Fruit fly (Drosophila melanogaster) whole organism, embryonic: ENCODE measurements around the gene CG7352.

ENCODE experiments used
- Antp ChIP-seq: fragments of 200-800 bp; sonication (Bioruptor generic); optimal IDR thresholded peaks from 3 replicates; lab custom pipeline; 2016; ENCODE audit warnings: missing biosample characterization, missing genetic modification characterization
- BEAF-32 ChIP-seq: fragments of 200-800 bp; sonication (Bioruptor generic); optimal IDR thresholded peaks from 3 replicates; lab custom pipeline; 2017; ENCODE audit warnings: missing biosample characterization, missing genetic modification characterization, mild to moderate bottlenecking, moderate library complexity, missing genetic modification reagents
- Bgb ChIP-seq: fragments of 200-800 bp; sonication (Bioruptor generic); IDR thresholded peaks from 2 replicates; pipeline ENCODE4 v1.3.6; 2022; ENCODE audit warnings: missing biosample characterization, missing genetic modification characterization; ENCODE audit not compliant: partially characterized antibody
- CG13287 ChIP-seq: fragments of 200-800 bp; sonication (Bioruptor generic); IDR thresholded peaks from 2 replicates; pipeline ENCODE4 v1.3.6; 2022; ENCODE audit warnings: missing biosample characterization, missing genetic modification characterization; ENCODE audit not compliant: partially characterized antibody
- CG1603 ChIP-seq: fragments of 200-800 bp; sonication (Bioruptor generic); optimal IDR thresholded peaks from 2 replicates; lab custom pipeline; 2019; ENCODE audit warnings: missing biosample characterization, mild to moderate bottlenecking, missing genetic modification characterization, moderate library complexity
- CG2116 ChIP-seq: fragments of 200-800 bp; sonication (Bioruptor generic); optimal IDR thresholded peaks from 3 replicates; lab custom pipeline; 2018; ENCODE audit warnings: missing biosample characterization, mild to moderate bottlenecking, missing genetic modification characterization
- CG31365 ChIP-seq: fragments of 200-800 bp; sonication (Bioruptor generic); optimal IDR thresholded peaks from 2 replicates; lab custom pipeline; 2018; ENCODE audit warnings: missing biosample characterization, mild to moderate bottlenecking, missing genetic modification characterization
- CG31388 ChIP-seq: fragments of 200-800 bp; sonication (Bioruptor generic); optimal IDR thresholded peaks from 2 replicates; lab custom pipeline; 2016; ENCODE audit warnings: missing biosample characterization, missing genetic modification characterization
- CG4617 ChIP-seq: fragments of 200-800 bp; sonication (Bioruptor generic); optimal IDR thresholded peaks from 3 replicates; lab custom pipeline; 2016; ENCODE audit warnings: missing biosample characterization, missing genetic modification characterization, borderline replicate concordance
- CG6791 ChIP-seq: fragments of 200-800 bp; sonication (Bioruptor generic); IDR thresholded peaks from 3 replicates; pipeline ENCODE4 v1.3.6; 2022; ENCODE audit warnings: missing biosample characterization, missing genetic modification characterization; ENCODE audit not compliant: partially characterized antibody
- CG6813 ChIP-seq: fragments of 200-800 bp; sonication (Bioruptor generic); optimal IDR thresholded peaks from 2 replicates; lab custom pipeline; 2017; ENCODE audit warnings: missing biosample characterization, missing genetic modification characterization, mild to moderate bottlenecking, moderate library complexity, missing genetic modification reagents
- CG7556 ChIP-seq: fragments of 200-800 bp; sonication (Bioruptor generic); optimal IDR thresholded peaks from 2 replicates; lab custom pipeline; 2017; ENCODE audit warnings: missing biosample characterization, mild to moderate bottlenecking, missing genetic modification characterization
- CG7963 ChIP-seq: fragments of 200-800 bp; sonication (Bioruptor generic); IDR thresholded peaks from 3 replicates; pipeline ENCODE4 v1.3.6; 2022; ENCODE audit warnings: missing biosample characterization, missing genetic modification characterization; ENCODE audit not compliant: partially characterized antibody
- CG8290 ChIP-seq, 3 experiments: fragments of 200-800 bp; sonication (Bioruptor generic); optimal IDR thresholded peaks; 2 replicates each; lab custom pipeline; 2016 to 2019; ENCODE audit warnings: missing biosample characterization in 3 of 3, missing genetic modification characterization in 3 of 3, mild to moderate bottlenecking in 2 of 3, moderate library complexity in 1 of 3
- CG8924 ChIP-seq: fragments of 200-800 bp; optimal IDR thresholded peaks from 3 replicates; lab custom pipeline; 2019; ENCODE audit warnings: missing biosample characterization, mild to moderate bottlenecking, missing genetic modification characterization, moderate library complexity
- D19B ChIP-seq: fragments of 200-800 bp; sonication (Bioruptor generic); optimal IDR thresholded peaks from 2 replicates; lab custom pipeline; 2017; ENCODE audit warnings: missing biosample characterization, mild to moderate bottlenecking, missing genetic modification characterization
- Dll ChIP-seq: fragments of 200-800 bp; sonication (Bioruptor generic); IDR thresholded peaks from 4 replicates; pipeline ENCODE4 v1.3.6; 2022; ENCODE audit warnings: missing biosample characterization, missing genetic modification characterization; ENCODE audit not compliant: partially characterized antibody
- Dref ChIP-seq: fragments of 200-800 bp; sonication (Bioruptor generic); IDR thresholded peaks from 2 replicates; pipeline ENCODE4 v1.3.6; 2022; ENCODE audit warnings: missing biosample characterization, missing genetic modification characterization
- E2f2 ChIP-seq: fragments of 200-800 bp; sonication (Bioruptor generic); IDR thresholded peaks from 2 replicates; pipeline ENCODE4 v1.3.6; 2022; ENCODE audit warnings: missing biosample characterization, missing genetic modification characterization
- Eip74EF ChIP-seq, 2 experiments: fragments of 200-800 bp in 1 of 2; fragments of >200 bp in 1 of 2; sonication (Bioruptor generic) in 1 of 2; optimal IDR thresholded peaks; 2 replicates each; lab custom pipeline; 2017 to 2019; ENCODE audit warnings: missing biosample characterization in 2 of 2, missing genetic modification characterization in 2 of 2, mild to moderate bottlenecking in 1 of 2, moderate library complexity in 1 of 2
- HmgZ ChIP-seq: fragments of 200-800 bp; sonication (Bioruptor generic); optimal IDR thresholded peaks from 2 replicates; lab custom pipeline; 2018; ENCODE audit warnings: missing biosample characterization, mild to moderate bottlenecking, missing genetic modification characterization
- Hr51 ChIP-seq, 2 experiments: fragments of 200-800 bp; sonication (Bioruptor generic); optimal IDR thresholded peaks; 2 replicates in 1 of 2; 3 replicates in 1 of 2; lab custom pipeline; 2016 to 2018; ENCODE audit warnings: missing biosample characterization in 2 of 2, missing genetic modification characterization in 2 of 2, mild to moderate bottlenecking in 1 of 2, moderate library complexity in 1 of 2
- MBD-R2 ChIP-seq: fragments of 200-800 bp; sonication (Bioruptor generic); IDR thresholded peaks from 2 replicates; pipeline ENCODE4 v1.3.6; 2022; ENCODE audit warnings: missing biosample characterization, missing genetic modification characterization
- Mad ChIP-seq: fragments of 200-800 bp; sonication (Bioruptor generic); optimal IDR thresholded peaks from 2 replicates; lab custom pipeline; 2016; ENCODE audit warnings: missing biosample characterization, missing genetic modification characterization
- Meics ChIP-seq: fragments of 200-800 bp; sonication (Bioruptor generic); optimal IDR thresholded peaks from 2 replicates; lab custom pipeline; 2017; ENCODE audit warnings: missing biosample characterization, mild to moderate bottlenecking, missing genetic modification characterization
- Nf-YB ChIP-seq: fragments of 200-800 bp; sonication (Bioruptor generic); optimal IDR thresholded peaks from 3 replicates; lab custom pipeline; 2019; ENCODE audit warnings: missing biosample characterization, mild to moderate bottlenecking, missing genetic modification characterization, moderate library complexity
- Nf-YC ChIP-seq: fragments of 200-800 bp; optimal IDR thresholded peaks from 3 replicates; lab custom pipeline; 2019; ENCODE audit warnings: missing biosample characterization, mild to moderate bottlenecking, missing genetic modification characterization, moderate library complexity
- Pdp1 ChIP-seq, 2 experiments: fragments of 200-800 bp; sonication (Bioruptor generic); optimal IDR thresholded peaks; 3 replicates each; lab custom pipeline; 2016; ENCODE audit warnings: missing biosample characterization in 2 of 2, missing genetic modification characterization in 2 of 2, mild to moderate bottlenecking in 1 of 2, moderate library complexity in 1 of 2
- Sin3A ChIP-seq: fragments of >200 bp; optimal IDR thresholded peaks from 2 replicates; lab custom pipeline; 2018
- Stat92E ChIP-seq, 3 experiments: fragments of >200 bp in 2 of 3; fragments of 200-800 bp in 1 of 3; sonication (Bioruptor generic) in 1 of 3; optimal IDR thresholded peaks; 2 replicates each; lab custom pipeline; 2017 to 2019; ENCODE audit warnings: missing biosample characterization in 3 of 3, missing genetic modification characterization in 3 of 3, mild to moderate bottlenecking in 1 of 3, moderate library complexity in 1 of 3
- bsh ChIP-seq, 2 experiments: fragments of 200-800 bp; sonication (Bioruptor generic); optimal IDR thresholded peaks; 2 replicates each; lab custom pipeline; 2017 to 2018; ENCODE audit warnings: mild to moderate bottlenecking in 2 of 2, missing biosample characterization in 2 of 2, missing genetic modification characterization in 2 of 2, moderate library complexity in 1 of 2
- disco-r ChIP-seq: fragments of 200-800 bp; sonication (Bioruptor generic); optimal IDR thresholded peaks from 2 replicates; lab custom pipeline; 2016; ENCODE audit warnings: missing biosample characterization, missing genetic modification characterization
- dm ChIP-seq: fragments of 200-800 bp; sonication (Bioruptor generic); optimal IDR thresholded peaks from 3 replicates; lab custom pipeline; 2016; ENCODE audit warnings: missing biosample characterization, missing genetic modification characterization
- hb ChIP-seq: fragments of 200-800 bp; sonication (Bioruptor generic); IDR thresholded peaks from 3 replicates; pipeline ENCODE4 v1.3.6; 2022; ENCODE audit warnings: missing biosample characterization, missing genetic modification characterization; ENCODE audit not compliant: partially characterized antibody
- ken ChIP-seq: fragments of 200-800 bp; sonication (Bioruptor generic); IDR thresholded peaks from 3 replicates; pipeline ENCODE4 v1.3.6; 2022; ENCODE audit warnings: missing biosample characterization, missing genetic modification characterization
- nerfin-2 ChIP-seq: fragments of 200-800 bp; sonication (Bioruptor generic); IDR thresholded peaks from 2 replicates; pipeline ENCODE4 v1.3.6; 2022; ENCODE audit warnings: missing biosample characterization, missing genetic modification characterization; ENCODE audit not compliant: partially characterized antibody
- p53 ChIP-seq: fragments of 200-800 bp; sonication (Bioruptor generic); optimal IDR thresholded peaks from 2 replicates; lab custom pipeline; 2016; ENCODE audit warnings: missing biosample characterization, missing genetic modification characterization
- pzg ChIP-seq: fragments of 200-800 bp; sonication (Bioruptor generic); optimal IDR thresholded peaks from 3 replicates; lab custom pipeline; 2018; ENCODE audit warnings: missing biosample characterization, mild to moderate bottlenecking, missing genetic modification characterization, moderate library complexity
- sc ChIP-seq, 3 experiments: fragments of >200 bp in 2 of 3; fragments of 200-800 bp in 1 of 3; sonication (Bioruptor generic) in 1 of 3; optimal IDR thresholded peaks; 2 replicates in 2 of 3; 3 replicates in 1 of 3; lab custom pipeline; 2017; ENCODE audit warnings: mild to moderate bottlenecking in 1 of 3, missing biosample characterization in 1 of 3, missing genetic modification characterization in 1 of 3, missing genetic modification reagents in 1 of 3
- shn ChIP-seq: fragments of 200-800 bp; sonication (Bioruptor generic); optimal IDR thresholded peaks from 3 replicates; lab custom pipeline; 2016; ENCODE audit warnings: missing biosample characterization, missing genetic modification characterization
- trem ChIP-seq: fragments of 200-800 bp; optimal IDR thresholded peaks from 3 replicates; lab custom pipeline; 2019; ENCODE audit warnings: missing biosample characterization, mild to moderate bottlenecking, missing genetic modification characterization, moderate library complexity
- tx ChIP-seq: fragments of 200-800 bp; sonication (Bioruptor generic); optimal IDR thresholded peaks from 2 replicates; lab custom pipeline; 2016; ENCODE audit warnings: missing biosample characterization, missing genetic modification characterization
- vnd ChIP-seq: fragments of 200-800 bp; sonication (Bioruptor generic); IDR thresholded peaks from 3 replicates; pipeline ENCODE4 v1.3.6; 2022; ENCODE audit warnings: missing biosample characterization, missing genetic modification characterization; ENCODE audit not compliant: partially characterized antibody
- zen2 ChIP-seq: fragments of 200-800 bp; sonication (Bioruptor generic); IDR thresholded peaks from 3 replicates; pipeline ENCODE4 v1.3.6; 2022; ENCODE audit warnings: missing biosample characterization, missing genetic modification characterization; ENCODE audit not compliant: partially characterized antibody

The CG7352 gene

DNA sequence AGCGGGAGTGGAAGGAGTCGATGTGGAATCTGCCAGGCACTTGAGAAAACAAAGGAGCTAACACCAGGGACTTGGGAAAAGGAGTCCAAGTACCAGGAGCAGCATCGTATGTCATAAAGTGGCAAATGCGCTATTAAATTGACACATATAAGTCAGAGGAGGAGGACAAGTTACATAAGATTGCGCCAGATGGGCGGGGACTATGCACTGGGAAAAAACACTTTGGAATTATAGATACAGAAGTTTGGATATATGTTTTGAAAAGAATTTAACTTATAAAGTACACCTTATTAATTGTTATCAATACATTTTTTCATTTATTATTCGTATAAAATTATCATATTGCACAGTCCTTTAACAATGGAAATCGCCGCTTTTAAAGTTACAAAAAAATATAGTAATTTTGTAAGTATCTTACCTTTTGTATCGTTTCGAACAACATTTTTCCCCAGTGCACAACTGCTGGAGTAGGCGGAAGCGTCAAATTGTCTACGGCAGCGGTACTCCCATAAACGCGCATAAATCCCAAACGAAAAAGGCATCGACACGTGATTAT, 11.3 kb upstream of the CG7352 start (continued):
- TF ChIP-seq Pdp1 (GFP tag; optimal IDR thresholded peaks at IDR 0.05; lab: Kevin White, UChicago) (peak in 1 of 2 experiments; percentile 51), Nf-YC (tag; lab: Kevin White, UChicago) (no peak), disco-r (no peak), CG4617 (GFP tag; lab: Kevin White, UChicago) (no peak), sc (optimal IDR thresholded peaks at IDR 0.05; lab: Kevin White, UChicago) (no peak), sc (GFP tag; optimal IDR thresholded peaks at IDR 0.05; lab: Kevin White, UChicago) (no peak), CG7556 (peak; percentile 22)

DNA sequence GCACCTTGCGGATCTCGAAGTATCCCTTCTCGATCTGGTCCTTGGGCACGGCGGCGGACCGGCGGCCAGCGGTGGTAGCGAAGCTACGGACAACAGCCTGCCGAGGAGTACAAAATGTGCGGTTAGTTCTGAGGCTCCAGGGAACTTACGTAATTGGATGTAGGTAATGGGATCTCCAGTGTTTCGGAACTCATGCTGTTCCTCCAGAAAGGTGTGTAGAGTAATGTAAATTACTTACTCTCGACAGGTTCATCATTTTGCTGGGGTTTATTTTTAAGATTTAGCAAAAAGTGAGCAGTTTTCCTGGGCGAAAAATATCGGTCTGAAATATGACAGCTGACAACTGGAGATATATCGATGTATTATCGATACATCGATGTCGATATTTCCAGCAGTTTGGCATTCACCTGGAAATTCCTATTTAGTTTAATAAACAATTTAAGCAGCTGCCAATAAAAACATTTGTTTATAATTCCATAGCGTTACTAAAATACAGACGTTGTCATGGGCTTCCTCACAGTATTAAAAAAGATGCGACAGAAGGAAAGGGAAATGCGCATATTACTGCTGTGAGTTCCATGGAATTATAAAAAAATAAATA, 6.6 kb upstream of the CG7352 start, which contains the start of the genes COX7A and Arl2:
TSS of gene COX7A (minus strand) at position 369 of the 601 bp plus-strand sequence.
TSS of gene Arl2 (plus strand) at position 426 of the 601 bp plus-strand sequence.
- TF ChIP-seq D19B (no peak), CG6813 (GFP tag; lab: Kevin White, UChicago) (no peak), CG13287 (GFP tag; lab: Robert Waterston, UW) (peak; percentile 96), dm (peak; percentile 23), Nf-YB (GFP tag; lab: Kevin White, UChicago) (no peak), trem (peak; percentile 75), CG31388 (GFP tag; lab: Kevin White, UChicago) (no peak), Stat92E (GFP tag; optimal IDR thresholded peaks at IDR 0.05; lab: Kevin White, UChicago) (no peak), pzg (peak; percentile 82), shn (no peak), nerfin-2 (GFP tag; lab: Robert Waterston, UW) (peak; percentile 89), E2f2 (GFP tag; lab: Robert Waterston, UW) (peak; percentile 56), Mad (GFP tag; lab: Kevin White, UChicago) (no peak), Dll (GFP tag; lab: Robert Waterston, UW) (peak; percentile 94), CG8924 (tag; lab: Kevin White, UChicago) (peak; percentile 77), CG8290 (GFP tag; optimal IDR thresholded peaks at IDR 0.05; lab: Kevin White, UChicago) (no peak), CG8290 (tag; optimal IDR thresholded peaks at IDR 0.05; lab: Kevin White, UChicago) (no peak), CG6791 (peak; percentile 94), tx (GFP tag; lab: Kevin White, UChicago) (peak; percentile 31), p53 (GFP tag; lab: Kevin White, UChicago) (no peak), HmgZ (peak; percentile 65), Sin3A (lab: Kevin White, UChicago) (peak; percentile 30), bsh (GFP tag; optimal IDR thresholded peaks at IDR 0.05; lab: Kevin White, UChicago) (no peak), hb (peak; percentile 89), MBD-R2 (GFP tag; lab: Robert Waterston, UW) (peak; percentile 90), ken (no peak), CG2116 (GFP tag; lab: Kevin White, UChicago) (peak; percentile 65), vnd (peak; percentile 92), CG1603 (tag; lab: Kevin White, UChicago) (peak; percentile 56), Hr51 (GFP tag; optimal IDR thresholded peaks at IDR 0.05; lab: Kevin White, UChicago) (no peak), zen2 (GFP tag; lab: Robert Waterston, UW) (peak; percentile 95), Eip74EF (GFP tag; optimal IDR thresholded peaks at IDR 0.05; lab: Kevin White, UChicago) (no peak), Bgb (GFP tag; lab: Robert Waterston, UW) (peak; percentile 96), Meics (GFP tag; lab: Kevin White, UChicago) (peak; percentile 9), Dref (GFP tag; lab: Robert Waterston, UW) (peak; percentile 95), Antp (GFP tag; lab: Kevin White, UChicago) (no peak), CG7963 (GFP tag; lab: Robert Waterston, UW) (peak; percentile 90), BEAF-32 (GFP tag; lab: Kevin White, UChicago) (peak; percentile 93), CG31365 (peak; percentile 8), Nf-YC (tag; lab: Kevin White, UChicago) (peak; percentile 34)
